Fruit fly (Drosophila melanogaster): ENCODE measurements around the gene Eh.

Gene Eh

DNA sequence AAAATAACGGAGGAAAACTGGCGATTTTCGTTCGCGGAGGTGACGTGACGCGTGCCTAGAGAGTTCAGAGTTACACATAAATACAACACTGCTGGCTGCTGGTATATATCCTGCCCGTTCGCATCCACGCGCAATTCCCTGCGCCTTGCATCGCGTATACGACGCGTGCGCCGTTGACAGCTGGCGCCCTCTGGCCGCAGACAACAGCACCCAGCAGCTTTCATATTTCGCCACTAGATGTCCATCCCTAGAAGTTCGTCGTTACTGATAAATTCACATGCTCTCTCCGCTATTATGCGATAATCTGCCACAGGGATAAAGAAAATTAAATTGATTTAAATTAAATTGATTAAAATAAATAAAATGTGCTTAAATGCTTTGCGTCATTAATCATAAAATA lies 46.2 kb downstream of the Eh start, which contains the start of gene Sur-8:
TSS of gene Sur-8 (minus strand) at position 82 of the 400 bp plus-strand sequence.
- TF ChIP-seq Eip78C (GFP tag) (peak; percentile 76), Lpt (GFP tag; optimal IDR thresholded peaks at IDR 0.05) (no peak), fd85E (GFP tag; optimal IDR thresholded peaks at IDR 0.05) (no peak), CG11902 (GFP tag; optimal IDR thresholded peaks at IDR 0.05) (no peak), CG8119 (GFP tag; IDR thresholded peaks at IDR 0.05) (no peak), CG9139 (GFP tag; optimal IDR thresholded peaks at IDR 0.05) (peak; percentile 9), CG6163 (GFP tag; IDR thresholded peaks at IDR 0.05) (no peak), CG8319 (GFP tag; optimal IDR thresholded peaks at IDR 0.05) (peak; percentile 38), spab (GFP tag; optimal IDR thresholded peaks at IDR 0.05) (no peak), CG11294 (GFP tag; IDR thresholded peaks at IDR 0.05) (no peak), CG8632 (GFP tag; optimal IDR thresholded peaks at IDR 0.05) (no peak), OdsH (GFP tag; optimal IDR thresholded peaks at IDR 0.05) (peak; percentile 51), fd59A (GFP tag; optimal IDR thresholded peaks at IDR 0.05) (no peak), cyc (GFP tag; optimal IDR thresholded peaks at IDR 0.05) (peak; percentile 63), CG3919 (GFP tag; optimal IDR thresholded peaks at IDR 0.05) (peak; percentile 69), net (GFP tag; optimal IDR thresholded peaks at IDR 0.05) (peak; percentile 49), esn (GFP tag; optimal IDR thresholded peaks at IDR 0.05) (peak; percentile 62), Eip75B (GFP tag; optimal IDR thresholded peaks at IDR 0.05) (peak; percentile 30), CG3032 (tag; optimal IDR thresholded peaks at IDR 0.05) (no peak), CG7368 (GFP tag; optimal IDR thresholded peaks at IDR 0.05) (peak; percentile 8), CG4318 (GFP tag; optimal IDR thresholded peaks at IDR 0.05) (no peak), Hr38 (GFP tag; optimal IDR thresholded peaks at IDR 0.05) (no peak), dac (GFP tag; optimal IDR thresholded peaks at IDR 0.05) (peak; percentile 27), CG16779 (tag; optimal IDR thresholded peaks at IDR 0.05) (no peak), CG11762 (GFP tag; optimal IDR thresholded peaks at IDR 0.05; ENCODE audit: insufficient read depth) (peak; percentile 15), CG15336 (GFP tag; IDR thresholded peaks at IDR 0.05) (no peak), svp (GFP tag) (peak; percentile 68), Sox14 (GFP tag; optimal IDR thresholded peaks at IDR 0.05) (peak; percentile 52), Hr39 (GFP tag; optimal IDR thresholded peaks at IDR 0.05) (peak; percentile 64), ss (GFP tag; optimal IDR thresholded peaks at IDR 0.05) (no peak), Ets21C (GFP tag; optimal IDR thresholded peaks at IDR 0.05) (peak; percentile 4), Sox102F (GFP tag; optimal IDR thresholded peaks at IDR 0.05) (peak; percentile 1), CG10631 (GFP tag; optimal IDR thresholded peaks at IDR 0.05) (peak; percentile 7), CG6276 (GFP tag; optimal IDR thresholded peaks at IDR 0.05) (no peak), Met (GFP tag; optimal IDR thresholded peaks at IDR 0.05) (peak; percentile 54), CG6808 (GFP tag; optimal IDR thresholded peaks at IDR 0.05) (no peak), eg (GFP tag; IDR thresholded peaks at IDR 0.05) (no peak; the same call in 2 of the 3 replicates), CG34406 (GFP tag; optimal IDR thresholded peaks at IDR 0.05) (peak; percentile 6), Hr4 (GFP tag; optimal IDR thresholded peaks at IDR 0.05) (peak; percentile 31), CG1621 (tag; optimal IDR thresholded peaks at IDR 0.05) (no peak), CG6854 (GFP tag; optimal IDR thresholded peaks at IDR 0.05) (no peak), CG10669 (GFP tag; optimal IDR thresholded peaks at IDR 0.05) (no peak), CG32006 (GFP tag; optimal IDR thresholded peaks at IDR 0.05) (peak; percentile 26), fkh (GFP tag; optimal IDR thresholded peaks at IDR 0.05) (peak; percentile 1), achi (GFP tag; optimal IDR thresholded peaks at IDR 0.05) (no peak), vri (GFP tag; optimal IDR thresholded peaks at IDR 0.05) (peak; percentile 35), Ets96B (tag; optimal IDR thresholded peaks at IDR 0.05) (no peak), CG31627 (GFP tag; optimal IDR thresholded peaks at IDR 0.05) (peak; percentile 58), pdm3 (GFP tag; optimal IDR thresholded peaks at IDR 0.05) (peak; percentile 65), lz (GFP tag; optimal IDR thresholded peaks at IDR 0.05) (peak; percentile 55), Smox (GFP tag; optimal IDR thresholded peaks at IDR 0.05) (peak; percentile 30), salr (GFP tag; optimal IDR thresholded peaks at IDR 0.05) (no peak), Eip93F (GFP tag; optimal IDR thresholded peaks at IDR 0.05) (no peak)

Measured in whole organism, prepupa.